Worm (Caenorhabditis elegans) whole organism, young adult: ENCODE measurements around the gene F55B11.2.

ENCODE experiments used
- F22D6.2 ChIP-seq: sonication (generic microtip); optimal IDR thresholded peaks from 2 replicates; lab custom pipeline; 2016; ENCODE audit warnings: mild to moderate bottlenecking, missing genetic modification characterization, missing compliant biosample characterization
- K11D2.4 ChIP-seq: fragments of 200-800 bp; sonication (Bioruptor generic); IDR thresholded peaks from 2 replicates; pipeline ENCODE4 v1.3.6; 2022; ENCODE audit warnings: missing genetic modification reagents, missing genetic modification characterization, missing compliant biosample characterization
- T26A5.8 ChIP-seq: sonication (generic microtip); optimal IDR thresholded peaks from 2 replicates; lab custom pipeline; 2016; ENCODE audit warnings: missing genetic modification characterization, missing compliant biosample characterization
- Y67H2A.10 ChIP-seq: fragments of 200-800 bp; sonication (Bioruptor generic); conservative IDR thresholded peaks from 2 replicates; pipeline ENCODE4 v1.3.6; 2022; ENCODE audit warnings: missing genetic modification reagents, missing genetic modification characterization, missing compliant biosample characterization
- Y79H2A.3 ChIP-seq: fragments of 200-800 bp; sonication (Bioruptor generic); conservative IDR thresholded peaks from 2 replicates; pipeline ENCODE4 v1.3.6; 2022; ENCODE audit warnings: missing genetic modification reagents, missing genetic modification characterization, missing compliant biosample characterization
- Y95B8A.8 ChIP-seq: fragments of 200-800 bp; sonication (Bioruptor generic); IDR thresholded peaks from 2 replicates; pipeline ENCODE4 v1.3.6; 2022; ENCODE audit warnings: missing genetic modification reagents, missing genetic modification characterization, missing compliant biosample characterization
- athp-1 ChIP-seq: sonication (generic microtip); optimal IDR thresholded peaks from 2 replicates; lab custom pipeline; 2017; ENCODE audit warnings: mild to moderate bottlenecking, missing genetic modification characterization, missing compliant biosample characterization
- attf-6 ChIP-seq: fragments of 200-800 bp; sonication (Bioruptor generic); IDR thresholded peaks from 2 replicates; pipeline ENCODE4 v1.3.6; 2022; ENCODE audit warnings: missing genetic modification reagents, missing genetic modification characterization, missing compliant biosample characterization
- ccch-3 ChIP-seq: fragments of 200-800 bp; sonication (Bioruptor generic); optimal IDR thresholded peaks from 2 replicates; lab custom pipeline; 2018; ENCODE audit warnings: mild to moderate bottlenecking, missing genetic modification characterization, missing compliant biosample characterization
- cebp-2 ChIP-seq: fragments of 200-800 bp; sonication (Bioruptor generic); IDR thresholded peaks from 2 replicates; pipeline ENCODE4 v1.3.6; 2022; ENCODE audit warnings: missing genetic modification characterization, missing compliant biosample characterization
- ceh-40 ChIP-seq: fragments of 200-800 bp; sonication (Bioruptor generic); IDR thresholded peaks from 2 replicates; pipeline ENCODE4 v1.3.6; 2022; ENCODE audit warnings: missing genetic modification characterization, missing compliant biosample characterization
- ceh-58 ChIP-seq: fragments of 200-800 bp; sonication (Bioruptor generic); IDR thresholded peaks from 2 replicates; pipeline ENCODE4 v1.3.6; 2022; ENCODE audit warnings: missing genetic modification characterization, missing compliant biosample characterization
- dpff-1 ChIP-seq: sonication (generic microtip); optimal IDR thresholded peaks from 2 replicates; lab custom pipeline; 2017; ENCODE audit warnings: mild to moderate bottlenecking, missing genetic modification characterization, missing compliant biosample characterization
- efl-1 ChIP-seq: fragments of 150-350 bp; optimal IDR thresholded peaks from 2 replicates; lab custom pipeline; 2014; ENCODE audit warnings: missing biosample characterization, missing genetic modification reagents, missing genetic modification characterization
- egl-18 ChIP-seq: fragments of 200-800 bp; sonication (Bioruptor generic); IDR thresholded peaks from 2 replicates; pipeline ENCODE4 v1.3.6; 2022; ENCODE audit warnings: missing genetic modification reagents, missing genetic modification characterization, missing compliant biosample characterization
- ets-4 ChIP-seq: fragments of 200-800 bp; sonication (Bioruptor generic); optimal IDR thresholded peaks from 2 replicates; lab custom pipeline; 2018; ENCODE audit warnings: mild to moderate bottlenecking, missing genetic modification characterization, missing compliant biosample characterization
- hmg-20 ChIP-seq: fragments of 200-800 bp; sonication (Bioruptor generic); IDR thresholded peaks from 2 replicates; pipeline ENCODE4 v1.3.6; 2022; ENCODE audit warnings: missing genetic modification reagents, missing genetic modification characterization, missing compliant biosample characterization
- let-607 ChIP-seq, 2 experiments: fragments of 200-800 bp in 1 of 2; sonication (Bioruptor generic) in 1 of 2; sonication (generic microtip) in 1 of 2; optimal IDR thresholded peaks; 2 replicates each; lab custom pipeline; 2016 to 2018; ENCODE audit warnings: mild to moderate bottlenecking in 2 of 2, missing compliant biosample characterization in 2 of 2, missing genetic modification characterization in 2 of 2, moderate library complexity in 2 of 2, missing genotype in 1 of 2
- lin-35 ChIP-seq, 3 experiments: fragments of 150-350 bp in 2 of 3; sonication (generic microtip) in 1 of 3; optimal IDR thresholded peaks; 2 replicates each; lab custom pipeline; 2014 to 2018; ENCODE audit warnings: missing biosample characterization in 3 of 3, missing genetic modification characterization in 3 of 3, missing genetic modification reagents in 3 of 3
- mcd-1 ChIP-seq: fragments of 200-800 bp; sonication (Bioruptor generic); IDR thresholded peaks from 2 replicates; pipeline ENCODE4 v1.3.6; 2022; ENCODE audit warnings: missing genetic modification reagents, missing genetic modification characterization, missing compliant biosample characterization
- mel-28 ChIP-seq: sonication (generic microtip); optimal IDR thresholded peaks from 2 replicates; lab custom pipeline; 2016; ENCODE audit warnings: borderline replicate concordance, mild to moderate bottlenecking, missing genetic modification characterization, missing compliant biosample characterization
- nfyb-1 ChIP-seq: fragments of 200-800 bp; sonication (Bioruptor generic); IDR thresholded peaks from 2 replicates; pipeline ENCODE4 v1.3.6; 2022; ENCODE audit warnings: missing genetic modification reagents, missing genetic modification characterization, missing compliant biosample characterization
- nhr-179 ChIP-seq: sonication (generic microtip); optimal IDR thresholded peaks from 2 replicates; lab custom pipeline; 2016; ENCODE audit warnings: mild to moderate bottlenecking, missing genetic modification characterization, missing compliant biosample characterization
- nhr-80 ChIP-seq: sonication (generic microtip); optimal IDR thresholded peaks from 2 replicates; lab custom pipeline; 2016; ENCODE audit warnings: missing genetic modification characterization, missing compliant biosample characterization
- rec-8 ChIP-seq, 2 experiments: sonication (generic microtip); optimal IDR thresholded peaks; 2 replicates each; lab custom pipeline; 2016; ENCODE audit warnings: mild to moderate bottlenecking in 2 of 2, missing genetic modification characterization in 2 of 2, missing genetic modification reagents in 2 of 2, missing genotype in 2 of 2, missing biosample characterization in 1 of 2, missing compliant biosample characterization in 1 of 2, moderate library complexity in 1 of 2
- repo-1 ChIP-seq: sonication (generic microtip); optimal IDR thresholded peaks from 2 replicates; lab custom pipeline; 2017; ENCODE audit warnings: mild to moderate bottlenecking, missing genetic modification characterization, missing compliant biosample characterization
- snpc-3.4 ChIP-seq: sonication (generic microtip); optimal IDR thresholded peaks from 2 replicates; lab custom pipeline; 2017; ENCODE audit warnings: missing genetic modification characterization, mild to moderate bottlenecking, missing compliant biosample characterization, antibody characterized with exemption, moderate library complexity, missing genotype, missing genetic modification reagents
- snpc-4 ChIP-seq, 5 experiments: fragments of 150-350 bp in 1 of 5; sonication (generic microtip) in 4 of 5; optimal IDR thresholded peaks; 2 replicates each; lab custom pipeline; 2014 to 2018; ENCODE audit warnings: missing genetic modification characterization in 5 of 5, missing biosample characterization in 3 of 5, antibody characterized with exemption in 2 of 5, mild to moderate bottlenecking in 2 of 5, missing compliant biosample characterization in 2 of 5, missing genotype in 2 of 5, moderate library complexity in 2 of 5, missing genetic modification reagents in 1 of 5
- tbp1 ChIP-seq: fragments of 200-800 bp; sonication (Bioruptor generic); optimal IDR thresholded peaks from 2 replicates; lab custom pipeline; 2018; ENCODE audit warnings: mild to moderate bottlenecking, missing genetic modification characterization, missing compliant biosample characterization
- tbx-9 ChIP-seq: sonication (generic microtip); optimal IDR thresholded peaks from 2 replicates; lab custom pipeline; 2016; ENCODE audit warnings: borderline replicate concordance, missing genetic modification characterization, inconsistent platforms, missing compliant biosample characterization
- xnd-1 ChIP-seq: sonication (generic microtip); optimal IDR thresholded peaks from 2 replicates; lab custom pipeline; 2016; ENCODE audit warnings: missing genotype, missing genetic modification reagents, missing genetic modification characterization, missing compliant biosample characterization
- zfh-2 ChIP-seq: fragments of 200-800 bp; sonication (Bioruptor generic); conservative IDR thresholded peaks from 2 replicates; pipeline ENCODE4 v1.3.6; 2022; ENCODE audit warnings: missing genetic modification reagents, missing genetic modification characterization, missing compliant biosample characterization
- ztf-18 ChIP-seq: sonication (generic microtip); optimal IDR thresholded peaks from 2 replicates; lab custom pipeline; 2016; ENCODE audit warnings: missing genotype, mild to moderate bottlenecking, missing genetic modification characterization, missing compliant biosample characterization
- ztf-26 ChIP-seq: sonication (generic microtip); optimal IDR thresholded peaks from 2 replicates; lab custom pipeline; 2017; ENCODE audit warnings: missing genetic modification characterization, missing compliant biosample characterization
- ztf-3 ChIP-seq: fragments of 200-800 bp; sonication (Bioruptor generic); optimal IDR thresholded peaks from 2 replicates; lab custom pipeline; 2018; ENCODE audit warnings: mild to moderate bottlenecking, missing genetic modification characterization, missing compliant biosample characterization

The F55B11.2 gene

ce11 chrIV:14444077-14444476 is 21.0 kb upstream of the F55B11.2 start, which contains the start of gene tra-3:
Gene tra-3 (minus strand): TSS chrIV:14444183.
- TF ChIP-seq hmg-20, result no peak
- TF ChIP-seq let-607 (tag; optimal IDR thresholded peaks at IDR 0.05; lab: Kevin White, UChicago), result no peak
- TF ChIP-seq mcd-1 (GFP tag; lab: Robert Waterston, UW), result no peak
- TF ChIP-seq ceh-40 (GFP tag; lab: Robert Waterston, UW), result no peak
- TF ChIP-seq attf-6 (GFP tag; lab: Robert Waterston, UW), result peak; percentile 57; the same call in 1 of the 2 replicates
- no peak for TF ChIP-seq snpc-4 (GFP tag; optimal IDR thresholded peaks at IDR 0.05; lab: Kevin White, UChicago)
- peak in 3 of 4 experiments; percentile 67 to 90 (median 74) for TF ChIP-seq snpc-4 (tag; optimal IDR thresholded peaks at IDR 0.05; lab: Kevin White, UChicago)
- no peak for TF ChIP-seq Y95B8A.8 (GFP tag; lab: Robert Waterston, UW)
- no peak for TF ChIP-seq dpff-1
- TF ChIP-seq athp-1 (tag; lab: Kevin White, UChicago), result no peak
- TF ChIP-seq egl-18, result no peak
- TF ChIP-seq Y79H2A.3, result no peak
- TF ChIP-seq zfh-2, result no peak

ce11 chrIV:14437391-14437790 is 14.3 kb upstream of the F55B11.2 start:
- TF ChIP-seq snpc-4 (GFP tag; optimal IDR thresholded peaks at IDR 0.05; lab: Kevin White, UChicago) (no peak), snpc-4 (tag; optimal IDR thresholded peaks at IDR 0.05; lab: Kevin White, UChicago) (peak in 1 of 4 experiments; percentile 39), hmg-20 (no peak), T26A5.8 (tag; lab: Kevin White, UChicago) (no peak), attf-6 (GFP tag; lab: Robert Waterston, UW) (peak; percentile 67), ztf-18 (tag; lab: Kevin White, UChicago) (no peak)
- TF ChIP-seq, all 124 proteins: peak for 2

DNA sequence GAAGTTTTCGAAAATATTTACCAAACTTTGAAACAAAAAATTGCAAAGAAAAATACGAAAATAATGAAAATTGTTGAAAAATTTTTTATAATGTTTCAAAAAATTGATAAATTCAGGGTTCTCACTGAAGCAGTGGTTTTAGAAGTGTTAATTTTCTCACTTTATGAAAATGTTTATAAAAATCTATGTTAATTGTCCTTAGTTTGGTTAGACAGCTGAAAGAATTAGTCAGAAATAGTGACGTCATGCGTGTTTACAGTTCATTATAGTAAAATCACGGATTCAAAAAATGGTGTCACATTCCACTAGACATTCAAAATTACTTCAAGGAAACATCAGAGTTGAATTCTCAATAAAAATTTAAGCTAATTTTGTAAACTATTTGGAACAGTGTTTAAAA is 12.8 kb upstream of the F55B11.2 start:
- TF ChIP-seq xnd-1 (tag; lab: Kevin White, UChicago), result no peak
- no peak for TF ChIP-seq cebp-2 (GFP tag; lab: Robert Waterston, UW)
- no peak for TF ChIP-seq mel-28
- TF ChIP-seq ztf-26 (tag; lab: Kevin White, UChicago), result no peak
- TF ChIP-seq repo-1 (tag; lab: Kevin White, UChicago), result no peak
- TF ChIP-seq Y95B8A.8 (GFP tag; lab: Robert Waterston, UW), result no peak
- TF ChIP-seq Y67H2A.10, result no peak
- no peak for TF ChIP-seq nfyb-1 (GFP tag; lab: Robert Waterston, UW)
- TF ChIP-seq tbp1 (GFP tag; lab: Kevin White, UChicago), result no peak
- no peak for TF ChIP-seq F22D6.2 (tag; lab: Kevin White, UChicago)
- no peak for TF ChIP-seq snpc-3.4 (tag; lab: Kevin White, UChicago)

DNA sequence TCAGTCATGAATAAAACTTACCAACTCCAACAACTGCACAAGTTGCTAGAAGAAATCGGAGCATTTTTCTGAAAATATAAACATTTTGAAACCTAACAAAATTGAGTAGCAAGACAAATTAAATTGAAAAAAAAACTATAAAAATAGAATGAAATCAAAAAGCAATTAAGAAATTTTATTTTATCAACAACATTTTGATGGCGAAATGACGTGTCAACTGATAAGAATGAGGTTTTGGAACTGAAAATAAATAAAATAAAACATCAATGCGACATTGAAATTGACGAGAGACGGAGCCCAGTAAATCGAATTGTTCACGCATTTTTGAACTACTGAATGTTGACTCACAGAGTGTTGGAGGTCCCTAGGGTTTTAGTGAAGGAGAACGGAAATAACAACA is 7.8 kb upstream of the F55B11.2 start, which contains the start of gene F55B11.4:
TSS of gene F55B11.4 (minus strand) at position 68 of the 400 bp plus-strand sequence.
- TF ChIP-seq Y79H2A.3 (no peak), let-607 (tag; optimal IDR thresholded peaks at IDR 0.05; lab: Kevin White, UChicago) (peak in 1 of 2 experiments; percentile 44), efl-1 (GFP tag; lab: Kevin White, UChicago) (no peak), ccch-3 (GFP tag; lab: Kevin White, UChicago) (no peak), F22D6.2 (tag; lab: Kevin White, UChicago) (no peak), nhr-80 (tag; lab: Kevin White, UChicago) (peak; percentile 40), ztf-18 (tag; lab: Kevin White, UChicago) (no peak), K11D2.4 (no peak), xnd-1 (tag; lab: Kevin White, UChicago) (no peak), rec-8 (tag; optimal IDR thresholded peaks at IDR 0.05; lab: Kevin White, UChicago) (no peak), ceh-58 (GFP tag; lab: Robert Waterston, UW) (no peak), ets-4 (GFP tag; lab: Kevin White, UChicago) (no peak), nhr-179 (tag; lab: Kevin White, UChicago) (no peak), lin-35 (GFP tag; optimal IDR thresholded peaks at IDR 0.05; lab: Kevin White, UChicago) (no peak), ztf-3 (GFP tag; lab: Kevin White, UChicago) (no peak), tbx-9 (no peak)
